Fruit fly (Drosophila melanogaster) Kc167 (cell line): ENCODE data around the gene glu.

Source experiments
- h ChIP-seq: fragments of >200 bp; optimal IDR thresholded peaks from 3 replicates; lab custom pipeline; 2018; ENCODE audit warnings: missing external identifiers
- insv ChIP-seq: fragments of >200 bp; optimal IDR thresholded peaks from 3 replicates; lab custom pipeline; 2018; ENCODE audit warnings: missing external identifiers
- psq ChIP-seq: fragments of >200 bp; optimal IDR thresholded peaks from 2 replicates; lab custom pipeline; 2017; ENCODE audit warnings: missing external identifiers

DNA sequence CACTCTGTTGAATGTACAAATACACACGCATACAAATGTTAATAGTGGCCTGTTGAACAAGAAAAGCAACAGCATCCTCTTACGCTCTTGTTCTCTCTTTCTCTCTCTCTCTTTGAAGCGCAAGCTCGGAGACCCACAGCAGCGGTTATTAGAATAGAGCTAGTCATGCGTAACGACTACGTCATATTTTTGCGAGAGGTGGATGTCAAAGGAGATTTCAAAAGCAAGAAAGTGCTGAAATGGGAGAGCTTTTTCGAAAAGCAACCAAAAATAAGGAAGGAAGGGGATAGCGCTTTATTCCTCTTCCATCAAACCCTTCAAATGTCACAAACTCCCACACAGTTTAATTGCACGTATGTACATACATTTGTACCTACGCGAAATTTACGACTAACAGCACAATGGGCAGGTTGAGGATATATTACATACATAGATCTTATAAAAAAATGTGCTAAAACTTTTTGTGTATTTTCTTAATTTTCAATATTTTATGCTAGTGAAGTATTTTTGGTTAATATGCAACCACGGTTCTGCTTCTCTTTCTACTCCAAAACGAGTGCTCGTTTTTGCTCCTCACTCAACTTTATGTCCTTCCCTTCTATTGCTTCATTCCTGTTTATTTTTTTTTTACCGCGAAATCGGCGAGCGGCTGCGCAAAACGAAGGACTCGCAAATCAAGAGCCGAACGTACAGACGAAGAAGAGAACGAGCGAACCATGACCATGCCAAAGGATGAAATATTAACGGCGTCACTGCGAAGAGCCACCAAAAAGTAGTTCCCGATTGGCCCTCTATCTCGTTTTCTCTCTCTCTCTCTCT, 48.2 kb downstream of the glu start:
- TF ChIP-seq insv (lab: Kevin White, UChicago) (no peak), h (no peak), psq (no peak)
